Fruit fly (Drosophila melanogaster) whole organism, embryonic: ENCODE measurements around the gene Ppat-Dpck.

ENCODE experiments used
- Aef1 ChIP-seq: fragments of 200-800 bp; sonication (Bioruptor generic); IDR thresholded peaks from 3 replicates; pipeline ENCODE4 v1.3.6; 2022; ENCODE audit warnings: missing biosample characterization, missing genetic modification characterization
- CG1024 ChIP-seq: fragments of 200-800 bp; sonication (Bioruptor generic); IDR thresholded peaks from 2 replicates; pipeline ENCODE4 v1.3.6; 2022; ENCODE audit warnings: missing biosample characterization, missing genetic modification characterization
- CG10267 ChIP-seq: fragments of 200-800 bp; sonication (Bioruptor generic); optimal IDR thresholded peaks from 2 replicates; lab custom pipeline; 2018; ENCODE audit warnings: missing biosample characterization, mild to moderate bottlenecking, missing genetic modification characterization, moderate library complexity
- CG10959 ChIP-seq: fragments of 200-800 bp; sonication (Bioruptor generic); IDR thresholded peaks from 2 replicates; pipeline ENCODE4 v1.3.6; 2022; ENCODE audit warnings: missing biosample characterization, missing genetic modification characterization
- CG12942 ChIP-seq: fragments of 200-800 bp; sonication (Bioruptor generic); optimal IDR thresholded peaks from 3 replicates; lab custom pipeline; 2016; ENCODE audit warnings: missing biosample characterization, missing genetic modification characterization
- CG14050 ChIP-seq: fragments of 200-800 bp; sonication (Bioruptor generic); IDR thresholded peaks from 3 replicates; pipeline ENCODE4 v1.3.6; 2022; ENCODE audit warnings: missing biosample characterization, missing genetic modification characterization
- CG2678 ChIP-seq: fragments of 200-800 bp; sonication (Bioruptor generic); optimal IDR thresholded peaks from 3 replicates; lab custom pipeline; 2019; ENCODE audit warnings: missing biosample characterization, mild to moderate bottlenecking, missing genetic modification characterization, moderate library complexity
- CG3065 ChIP-seq: fragments of 200-800 bp; sonication (Bioruptor generic); optimal IDR thresholded peaks from 2 replicates; lab custom pipeline; 2016; ENCODE audit warnings: missing biosample characterization, missing genetic modification characterization
- CG3407 ChIP-seq: fragments of 200-800 bp; sonication (Bioruptor generic); optimal IDR thresholded peaks from 2 replicates; lab custom pipeline; 2018; ENCODE audit warnings: missing biosample characterization, mild to moderate bottlenecking, missing genetic modification characterization
- CG4282 ChIP-seq: fragments of 200-800 bp; sonication (Bioruptor generic); optimal IDR thresholded peaks from 2 replicates; lab custom pipeline; 2016; ENCODE audit warnings: missing biosample characterization, missing genetic modification characterization
- CG4328 ChIP-seq: fragments of 200-800 bp; sonication (Bioruptor generic); optimal IDR thresholded peaks from 3 replicates; lab custom pipeline; 2017; ENCODE audit warnings: missing biosample characterization, missing genetic modification reagents, missing genetic modification characterization
- CG4404 ChIP-seq: fragments of 200-800 bp; sonication (Bioruptor generic); IDR thresholded peaks from 2 replicates; pipeline ENCODE4 v1.3.6; 2022; ENCODE audit warnings: missing biosample characterization, missing genetic modification characterization
- CG4820 ChIP-seq: fragments of 200-800 bp; sonication (Bioruptor generic); optimal IDR thresholded peaks from 3 replicates; lab custom pipeline; 2016; ENCODE audit warnings: missing biosample characterization, missing genetic modification characterization
- CG7357 ChIP-seq: fragments of 200-800 bp; sonication (Bioruptor generic); IDR thresholded peaks from 3 replicates; pipeline ENCODE4 v1.3.6; 2022; ENCODE audit warnings: missing biosample characterization, missing genetic modification characterization
- D ChIP-seq, 2 experiments: fragments of 200-800 bp in 1 of 2; fragments of >200 bp in 1 of 2; sonication (Bioruptor generic) in 1 of 2; optimal IDR thresholded peaks; 2 replicates in 1 of 2; 3 replicates in 1 of 2; lab custom pipeline; 2017; ENCODE audit warnings: mild to moderate bottlenecking in 1 of 2, missing biosample characterization in 1 of 2, missing genetic modification characterization in 1 of 2, missing genetic modification reagents in 1 of 2
- E2f1 ChIP-seq: fragments of 200-800 bp; sonication (Bioruptor generic); IDR thresholded peaks from 2 replicates; pipeline ENCODE4 v1.3.6; 2022; ENCODE audit warnings: missing biosample characterization, missing genetic modification characterization
- Ets97D ChIP-seq: fragments of 200-800 bp; sonication (Bioruptor generic); optimal IDR thresholded peaks from 3 replicates; lab custom pipeline; 2016; ENCODE audit warnings: missing biosample characterization, missing genetic modification characterization
- H2.0 ChIP-seq: fragments of 200-800 bp; sonication (Bioruptor generic); IDR thresholded peaks from 2 replicates; pipeline ENCODE4 v1.3.6; 2022; ENCODE audit warnings: missing biosample characterization, missing genetic modification characterization
- HmgD ChIP-seq: fragments of 200-800 bp; sonication (Bioruptor generic); optimal IDR thresholded peaks from 3 replicates; lab custom pipeline; 2016; ENCODE audit warnings: missing biosample characterization, missing genetic modification characterization
- Hr3 ChIP-seq: fragments of 200-800 bp; sonication (Bioruptor generic); optimal IDR thresholded peaks from 3 replicates; lab custom pipeline; 2016; ENCODE audit warnings: missing biosample characterization, missing genetic modification characterization
- MESR4 ChIP-seq: fragments of 200-800 bp; sonication (Bioruptor generic); optimal IDR thresholded peaks from 2 replicates; lab custom pipeline; 2018; ENCODE audit warnings: missing biosample characterization, mild to moderate bottlenecking, missing genetic modification characterization, moderate library complexity
- MTF-1 ChIP-seq: fragments of 200-800 bp; sonication (Bioruptor generic); optimal IDR thresholded peaks from 2 replicates; lab custom pipeline; 2018; ENCODE audit warnings: missing biosample characterization, mild to moderate bottlenecking, missing genetic modification characterization, borderline replicate concordance
- NK7.1 ChIP-seq: fragments of 200-800 bp; sonication (Bioruptor generic); optimal IDR thresholded peaks from 3 replicates; lab custom pipeline; 2016; ENCODE audit warnings: missing biosample characterization, missing genetic modification characterization
- Sox100B ChIP-seq: fragments of 200-800 bp; sonication (Bioruptor generic); optimal IDR thresholded peaks from 3 replicates; lab custom pipeline; 2018; ENCODE audit warnings: missing biosample characterization, mild to moderate bottlenecking, missing genetic modification characterization
- Sry-β ChIP-seq: fragments of 200-800 bp; sonication (Bioruptor generic); optimal IDR thresholded peaks from 2 replicates; lab custom pipeline; 2018; ENCODE audit warnings: missing biosample characterization, mild to moderate bottlenecking, missing genetic modification characterization, moderate library complexity
- ab ChIP-seq: fragments of 200-800 bp; sonication (Bioruptor generic); optimal IDR thresholded peaks from 2 replicates; lab custom pipeline; 2016; ENCODE audit warnings: missing biosample characterization, missing genetic modification characterization
- ara ChIP-seq: fragments of 200-800 bp; sonication (Bioruptor generic); IDR thresholded peaks from 2 replicates; pipeline ENCODE4 v1.3.6; 2022; ENCODE audit warnings: missing biosample characterization, missing genetic modification characterization
- bcd ChIP-seq: fragments of 200-800 bp; sonication (Bioruptor generic); optimal IDR thresholded peaks from 2 replicates; lab custom pipeline; 2017; ENCODE audit warnings: missing biosample characterization, mild to moderate bottlenecking, missing genetic modification characterization
- bsh ChIP-seq, 2 experiments: fragments of 200-800 bp; sonication (Bioruptor generic); optimal IDR thresholded peaks; 2 replicates each; lab custom pipeline; 2017 to 2018; ENCODE audit warnings: mild to moderate bottlenecking in 2 of 2, missing biosample characterization in 2 of 2, missing genetic modification characterization in 2 of 2, moderate library complexity in 1 of 2
- btn ChIP-seq: fragments of 200-800 bp; sonication (Bioruptor generic); optimal IDR thresholded peaks from 2 replicates; lab custom pipeline; 2016; ENCODE audit warnings: missing biosample characterization, missing genetic modification characterization
- ci ChIP-seq: fragments of 200-800 bp; sonication (Bioruptor generic); IDR thresholded peaks from 3 replicates; pipeline ENCODE4 v1.3.6; 2022; ENCODE audit warnings: missing biosample characterization, missing genetic modification characterization
- da ChIP-seq: fragments of 200-800 bp; sonication (Bioruptor generic); optimal IDR thresholded peaks from 2 replicates; lab custom pipeline; 2016; ENCODE audit warnings: missing biosample characterization, missing genetic modification characterization
- exex ChIP-seq: fragments of 200-800 bp; sonication (Bioruptor generic); optimal IDR thresholded peaks from 4 replicates; lab custom pipeline; 2018; ENCODE audit warnings: missing biosample characterization, mild to moderate bottlenecking, missing genetic modification characterization, moderate library complexity
- gce ChIP-seq: fragments of 200-800 bp; sonication (Bioruptor generic); IDR thresholded peaks from 3 replicates; pipeline ENCODE4 v1.3.6; 2022; ENCODE audit warnings: missing biosample characterization, missing genetic modification characterization
- gem ChIP-seq: fragments of 200-800 bp; sonication (Bioruptor generic); optimal IDR thresholded peaks from 2 replicates; lab custom pipeline; 2019; ENCODE audit warnings: missing biosample characterization, mild to moderate bottlenecking, missing genetic modification characterization, moderate library complexity
- gfzf ChIP-seq: fragments of 200-800 bp; sonication (Bioruptor generic); optimal IDR thresholded peaks from 2 replicates; lab custom pipeline; 2016; ENCODE audit warnings: missing biosample characterization, mild to moderate bottlenecking, missing genetic modification characterization, moderate library complexity
- ken ChIP-seq: fragments of 200-800 bp; sonication (Bioruptor generic); IDR thresholded peaks from 3 replicates; pipeline ENCODE4 v1.3.6; 2022; ENCODE audit warnings: missing biosample characterization, missing genetic modification characterization
- lmd ChIP-seq: fragments of 200-800 bp; sonication (Bioruptor generic); IDR thresholded peaks from 2 replicates; pipeline ENCODE4 v1.3.6; 2022; ENCODE audit warnings: missing biosample characterization, missing genetic modification characterization
- lola ChIP-seq, 3 experiments: fragments of >200 bp in 2 of 3; fragments of 200-800 bp in 1 of 3; sonication (Bioruptor generic) in 1 of 3; optimal IDR thresholded peaks; 2 replicates each; lab custom pipeline; 2017 to 2019; ENCODE audit warnings: missing biosample characterization in 3 of 3, missing genetic modification characterization in 3 of 3, mild to moderate bottlenecking in 1 of 3, moderate library complexity in 1 of 3
- mld ChIP-seq: fragments of 200-800 bp; sonication (Bioruptor generic); IDR thresholded peaks from 3 replicates; pipeline ENCODE4 v1.3.6; 2022; ENCODE audit warnings: missing biosample characterization, missing genetic modification characterization; ENCODE audit not compliant: partially characterized antibody
- nau ChIP-seq: fragments of 200-800 bp; sonication (Bioruptor generic); optimal IDR thresholded peaks from 3 replicates; lab custom pipeline; 2017; ENCODE audit warnings: missing biosample characterization, mild to moderate bottlenecking, missing genetic modification characterization, missing genetic modification reagents
- row ChIP-seq: fragments of 200-800 bp; sonication (Bioruptor generic); IDR thresholded peaks from 3 replicates; pipeline ENCODE4 v1.3.6; 2022; ENCODE audit warnings: missing biosample characterization, missing genetic modification characterization
- salm ChIP-seq: fragments of 200-800 bp; sonication (Bioruptor generic); optimal IDR thresholded peaks from 2 replicates; lab custom pipeline; 2018; ENCODE audit warnings: missing biosample characterization, mild to moderate bottlenecking, missing genetic modification characterization
- schlank ChIP-seq: fragments of 200-800 bp; sonication (Bioruptor generic); optimal IDR thresholded peaks from 2 replicates; lab custom pipeline; 2018; ENCODE audit warnings: missing biosample characterization, mild to moderate bottlenecking, missing genetic modification characterization
- sd ChIP-seq: fragments of 200-800 bp; sonication (Bioruptor generic); optimal IDR thresholded peaks from 3 replicates; lab custom pipeline; 2018; ENCODE audit warnings: missing biosample characterization, mild to moderate bottlenecking, missing genetic modification characterization, moderate library complexity
- sim ChIP-seq: fragments of 200-800 bp; sonication (Bioruptor generic); IDR thresholded peaks from 2 replicates; pipeline ENCODE4 v1.3.6; 2022; ENCODE audit warnings: missing biosample characterization, missing genetic modification characterization
- slbo ChIP-seq: fragments of 200-800 bp; sonication (Bioruptor generic); IDR thresholded peaks from 2 replicates; pipeline ENCODE4 v1.3.6; 2022; ENCODE audit warnings: missing biosample characterization, missing genetic modification characterization
- tna ChIP-seq: fragments of 200-800 bp; sonication (Bioruptor generic); IDR thresholded peaks from 2 replicates; pipeline ENCODE4 v1.3.6; 2022; ENCODE audit warnings: missing biosample characterization, missing genetic modification characterization; ENCODE audit not compliant: partially characterized antibody
- vnd ChIP-seq: fragments of 200-800 bp; sonication (Bioruptor generic); IDR thresholded peaks from 3 replicates; pipeline ENCODE4 v1.3.6; 2022; ENCODE audit warnings: missing biosample characterization, missing genetic modification characterization; ENCODE audit not compliant: partially characterized antibody
- yki ChIP-seq: fragments of >200 bp; optimal IDR thresholded peaks from 3 replicates; lab custom pipeline; 2018

Ppat-Dpck gene

dm6 chr3L:5749616-5750336 is 18.8 kb downstream of the Ppat-Dpck start (continued):
- TF ChIP-seq sim (GFP tag; lab: Robert Waterston, UW) (no peak), slbo (GFP tag; lab: Robert Waterston, UW) (no peak), lmd (GFP tag; lab: Robert Waterston, UW) (no peak), ci (GFP tag; lab: Robert Waterston, UW) (0 out of 3 replicates have a peak, but pooled peaks have one; percentile 27), da (GFP tag; lab: Kevin White, UChicago) (no peak), E2f1 (GFP tag; lab: Robert Waterston, UW) (no peak), CG10959 (GFP tag; lab: Robert Waterston, UW) (no peak), gfzf (peak; percentile 19), CG3065 (GFP tag; lab: Kevin White, UChicago) (no peak), CG1024 (GFP tag; lab: Robert Waterston, UW) (no peak), NK7.1 (GFP tag; lab: Kevin White, UChicago) (no peak), gem (tag; lab: Kevin White, UChicago) (peak; percentile 12), D (optimal IDR thresholded peaks at IDR 0.05; lab: Kevin White, UChicago) (no peak), D (GFP tag; optimal IDR thresholded peaks at IDR 0.05; lab: Kevin White, UChicago) (no peak), CG4328 (GFP tag; lab: Kevin White, UChicago) (no peak), CG10267 (tag; lab: Kevin White, UChicago) (peak; percentile 35), HmgD (GFP tag; lab: Kevin White, UChicago) (peak; percentile 25), Sry-β (GFP tag; lab: Kevin White, UChicago) (no peak), yki (lab: Kevin White, UChicago) (no peak), CG14050 (no peak), CG3407 (GFP tag; lab: Kevin White, UChicago) (no peak), tna (no peak), bsh (GFP tag; optimal IDR thresholded peaks at IDR 0.05; lab: Kevin White, UChicago) (no peak), Aef1 (no peak), mld (GFP tag; lab: Robert Waterston, UW) (no peak), lola (GFP tag; optimal IDR thresholded peaks at IDR 0.05; lab: Kevin White, UChicago) (no peak), ara (GFP tag; lab: Robert Waterston, UW) (no peak), exex (no peak), vnd (GFP tag; lab: Robert Waterston, UW) (no peak), Hr3 (GFP tag; lab: Kevin White, UChicago) (no peak), H2.0 (GFP tag; lab: Robert Waterston, UW) (no peak), salm (no peak), CG4820 (GFP tag; lab: Kevin White, UChicago) (no peak), ab (GFP tag; lab: Kevin White, UChicago) (no peak), sd (tag; lab: Kevin White, UChicago) (no peak), CG2678 (tag; lab: Kevin White, UChicago) (no peak), gce (GFP tag; lab: Robert Waterston, UW) (no peak), CG12942 (GFP tag; lab: Kevin White, UChicago) (no peak), Sox100B (no peak), bcd (no peak), CG4404 (GFP tag; lab: Robert Waterston, UW) (no peak), MTF-1 (GFP tag; lab: Kevin White, UChicago) (no peak), row (GFP tag; lab: Robert Waterston, UW) (no peak), CG7357 (GFP tag; lab: Robert Waterston, UW) (no peak), ken (GFP tag; lab: Robert Waterston, UW) (no peak), MESR4 (GFP tag; lab: Kevin White, UChicago) (no peak), Ets97D (GFP tag; lab: Kevin White, UChicago) (peak; percentile 66), btn (no peak), schlank (tag; lab: Kevin White, UChicago) (no peak), CG4282 (GFP tag; lab: Kevin White, UChicago) (no peak), nau (GFP tag; lab: Kevin White, UChicago) (no peak)
